Fruit fly (Drosophila melanogaster): ENCODE data around the gene Ppox.

DNA sequence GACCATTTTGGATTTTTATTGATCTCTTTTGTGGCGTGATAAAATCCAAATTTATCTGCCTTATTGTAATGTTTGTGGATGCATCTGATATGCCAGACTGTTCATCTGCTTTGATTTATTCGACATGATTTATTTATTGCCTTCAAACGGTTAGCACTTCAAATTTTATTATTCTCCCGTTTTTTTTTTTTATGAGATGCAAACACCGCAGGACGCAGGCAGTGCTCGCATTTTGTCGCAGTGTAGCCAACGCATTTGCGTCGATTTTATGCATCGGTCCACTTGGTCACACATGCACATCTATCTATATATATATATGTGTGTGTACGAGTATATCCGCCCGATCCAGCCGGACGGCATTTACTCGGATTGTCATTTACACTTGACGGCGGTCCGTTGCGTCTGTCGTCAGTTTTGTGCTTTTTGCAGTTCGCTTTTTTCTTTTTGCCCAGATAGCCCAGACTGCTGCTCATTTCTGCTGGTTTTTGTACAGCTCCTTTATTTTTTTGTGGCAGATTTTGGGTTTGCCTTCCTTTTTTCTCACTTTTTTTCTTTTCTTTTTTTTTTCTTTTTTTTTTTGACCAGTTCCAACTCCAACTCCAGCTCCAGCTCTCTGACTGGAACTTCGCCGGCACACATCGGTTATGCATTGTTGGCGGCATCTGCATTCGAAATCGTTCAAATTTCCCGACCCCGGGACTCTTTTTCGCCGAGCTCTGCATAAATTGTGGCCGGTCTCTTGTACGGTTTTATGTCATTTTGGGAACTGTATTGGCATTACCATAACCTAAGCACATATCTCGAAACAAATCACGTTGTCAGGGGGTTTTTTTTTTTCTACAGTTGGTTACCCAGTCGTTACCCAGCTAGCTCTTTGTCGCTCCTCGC, 47.6 kb downstream of the Ppox start:
- peak; percentile 25 for TF ChIP-seq CG14655 (GFP tag; optimal IDR thresholded peaks at IDR 0.05)
- TF ChIP-seq EcR (GFP tag; optimal IDR thresholded peaks at IDR 0.05), result peak; percentile 18
- TF ChIP-seq CG9948 (tag; optimal IDR thresholded peaks at IDR 0.05), result peak; percentile 32
- TF ChIP-seq CG17806 (tag; optimal IDR thresholded peaks at IDR 0.05), result peak; percentile 58
- peak; percentile 60 for TF ChIP-seq CG15710 (tag; optimal IDR thresholded peaks at IDR 0.05)
- TF ChIP-seq CG12605 (GFP tag; IDR thresholded peaks at IDR 0.05), result peak; percentile 89; the same call in 1 of the 2 replicates
- peak; percentile 25 for TF ChIP-seq D1 (tag; optimal IDR thresholded peaks at IDR 0.05)
- TF ChIP-seq CG10348 (GFP tag; IDR thresholded peaks at IDR 0.05), result no peak
- peak; percentile 91 for TF ChIP-seq Pif1A (GFP tag; optimal IDR thresholded peaks at IDR 0.05)
- TF ChIP-seq Pif1B (GFP tag; optimal IDR thresholded peaks at IDR 0.05), result peak; percentile 77
- peak; percentile 83 for TF ChIP-seq CG13204 (GFP tag; optimal IDR thresholded peaks at IDR 0.05)

All from whole organism, pupa.